Fruit fly (Drosophila melanogaster) whole organism, embryonic: ENCODE measurements around the gene Sdic2.
A peak's percentile ranks its signal among the peaks of the same experiment; 100 is the strongest.

Source experiments
- Abd-B ChIP-seq: fragments of 200-800 bp; sonication (Bioruptor generic); optimal IDR thresholded peaks from 2 replicates; lab custom pipeline; 2018; ENCODE audit warnings: missing biosample characterization, mild to moderate bottlenecking, missing genetic modification characterization, moderate library complexity
- B-H1 ChIP-seq: fragments of 200-800 bp; sonication (Bioruptor generic); IDR thresholded peaks from 3 replicates; pipeline ENCODE4 v1.3.6; 2022; ENCODE audit warnings: missing biosample characterization, missing genetic modification characterization
- fd102C ChIP-seq: fragments of 200-800 bp; sonication (Bioruptor generic); optimal IDR thresholded peaks from 2 replicates; lab custom pipeline; 2018; ENCODE audit warnings: missing biosample characterization, mild to moderate bottlenecking, missing genetic modification characterization, moderate library complexity
- hbn ChIP-seq: fragments of 200-800 bp; sonication (Bioruptor generic); IDR thresholded peaks from 2 replicates; pipeline ENCODE4 v1.3.6; 2022; ENCODE audit warnings: missing biosample characterization, missing genetic modification characterization; ENCODE audit not compliant: partially characterized antibody
- oc ChIP-seq: fragments of 200-800 bp; sonication (Bioruptor generic); optimal IDR thresholded peaks from 2 replicates; lab custom pipeline; 2018; ENCODE audit warnings: missing biosample characterization, mild to moderate bottlenecking, missing genetic modification characterization, moderate library complexity

DNA sequence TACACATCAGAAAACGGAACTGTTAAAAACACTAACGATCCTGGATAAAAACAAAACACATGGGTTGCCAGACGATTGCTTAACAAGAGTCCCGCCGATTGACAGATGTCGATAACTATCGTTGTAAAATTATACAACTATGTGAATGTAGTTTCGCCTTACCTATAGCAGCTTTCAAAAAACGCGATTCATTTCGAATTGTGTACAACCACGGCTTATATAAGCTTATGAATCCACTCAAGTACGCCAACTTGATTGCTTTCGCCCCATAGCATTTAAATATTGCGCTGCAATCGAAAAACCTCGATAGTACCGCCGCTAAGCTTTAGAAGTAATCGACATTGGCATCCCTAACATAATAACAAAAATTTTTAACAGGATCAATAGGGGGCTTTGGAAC, 16.4 kb downstream of the Sdic2 start, which contains the start of the genes CG9581 and CG9578:
- TF ChIP-seq Abd-B (no peak), hbn (peak; percentile 67), fd102C (GFP tag; lab: Kevin White, UChicago) (no peak), B-H1 (GFP tag; lab: Robert Waterston, UW) (no peak), oc (tag; lab: Kevin White, UChicago) (no peak)
